Worm (Caenorhabditis elegans): Measurements from ENCODE around the gene grl-28.

Gene grl-28

DNA sequence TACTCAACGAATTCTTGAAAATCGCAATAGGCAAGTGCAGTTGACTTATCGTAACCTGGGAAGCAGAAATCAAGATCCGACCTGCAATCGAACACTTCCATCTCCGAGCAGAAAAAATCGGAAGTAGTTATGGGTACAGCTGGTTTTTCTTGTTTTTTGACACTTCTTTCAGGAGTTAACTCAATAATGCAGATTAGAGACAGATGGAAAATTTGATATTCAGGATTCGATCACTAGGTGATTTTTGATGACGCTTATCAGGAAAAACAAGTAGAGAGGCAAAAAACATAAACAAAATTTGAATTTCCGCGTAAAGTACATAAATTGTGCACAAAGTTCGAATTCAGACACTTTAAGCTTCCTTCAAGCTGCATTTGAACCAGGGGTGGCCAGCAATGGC is 2.9 kb downstream of the grl-28 start, which contains the start of gene srw-130:
Gene srw-130, minus strand, starts transcription at position 101 of the 400 bp plus-strand sequence.
- TF ChIP-seq lin-38 (GFP tag; IDR thresholded peaks at IDR 0.05) (no peak), zfp-2 (tag; optimal IDR thresholded peaks at IDR 0.05) (no peak), nhr-28 (tag; optimal IDR thresholded peaks at IDR 0.05) (no peak), ZK546.5 (tag; optimal IDR thresholded peaks at IDR 0.05) (no peak), dmd-9 (GFP tag; IDR thresholded peaks at IDR 0.05) (no peak), attf-4 (tag; optimal IDR thresholded peaks at IDR 0.05) (no peak)

DNA sequence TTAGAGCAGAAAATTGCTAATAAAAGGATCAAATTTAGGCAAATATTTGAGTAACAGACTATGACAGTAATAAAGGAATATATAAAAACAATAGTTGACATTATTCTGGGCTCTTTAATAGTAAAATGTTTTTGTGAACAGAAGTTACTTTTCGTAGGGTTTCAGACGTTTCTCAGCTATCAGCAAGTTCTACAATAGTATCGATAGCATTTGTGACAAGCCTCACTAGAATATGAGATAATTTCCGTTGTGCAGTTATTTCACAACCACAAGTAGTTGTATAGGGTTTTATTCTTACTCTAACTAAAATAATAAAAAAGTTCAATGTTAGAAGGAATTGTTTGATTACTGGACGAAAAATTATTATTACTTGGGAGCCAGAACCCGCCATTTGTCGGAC is 5.1 kb downstream of the grl-28 start, which contains the start of gene srbc-68:
Gene srbc-68, minus strand, starts transcription at position 101 of the 400 bp plus-strand sequence.
- no peak for TF ChIP-seq mdl-1 (tag; optimal IDR thresholded peaks at IDR 0.05)
- TF ChIP-seq sdz-12 (GFP tag; optimal IDR thresholded peaks at IDR 0.05): no peak
- no peak for TF ChIP-seq hlh-11 (tag; optimal IDR thresholded peaks at IDR 0.05)
- TF ChIP-seq spr-1 (tag; optimal IDR thresholded peaks at IDR 0.05): no peak
- TF ChIP-seq nhr-48 (tag; optimal IDR thresholded peaks at IDR 0.05): no peak
- no peak for TF ChIP-seq dmd-6 (GFP tag; IDR thresholded peaks at IDR 0.05)
- no peak for TF ChIP-seq saeg-2 (GFP tag; IDR thresholded peaks at IDR 0.05)
- no peak for TF ChIP-seq dve-1 (tag; optimal IDR thresholded peaks at IDR 0.05; ENCODE audit: insufficient read depth)
- no peak for TF ChIP-seq hlh-30 (tag; optimal IDR thresholded peaks at IDR 0.05; ENCODE audit: insufficient read depth)
- TF ChIP-seq fos-1 (tag; optimal IDR thresholded peaks at IDR 0.05): no peak

DNA sequence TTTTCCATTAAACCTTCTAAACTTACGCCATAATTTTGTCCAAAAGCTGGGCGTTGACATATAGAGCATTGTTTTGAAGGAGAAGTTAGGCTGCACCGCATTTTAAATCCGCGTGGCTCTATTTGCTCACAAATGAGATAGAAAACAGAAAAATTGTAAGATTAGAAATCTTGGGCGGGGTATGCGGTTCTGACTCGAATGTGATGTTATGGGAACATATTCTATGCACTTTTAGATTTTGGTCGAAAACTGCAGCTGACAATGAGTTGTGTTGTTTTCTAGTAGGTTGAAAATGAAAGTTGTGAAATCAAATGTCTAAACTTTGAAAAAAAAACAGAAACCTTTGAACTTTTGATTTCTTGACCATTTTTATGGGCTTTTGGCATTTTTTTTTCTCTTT is 8.3 kb downstream of the grl-28 start, which contains the start of gene nhr-222:
Gene nhr-222, minus strand, starts transcription at position 101 of the 400 bp plus-strand sequence.
- TF ChIP-seq nhr-11 (tag; optimal IDR thresholded peaks at IDR 0.05) (no peak), ces-1 (GFP tag; optimal IDR thresholded peaks at IDR 0.05) (no peak), nhr-111 (GFP tag; optimal IDR thresholded peaks at IDR 0.05) (no peak), ceh-82 (tag; optimal IDR thresholded peaks at IDR 0.05) (no peak), F10B5.3 (tag; optimal IDR thresholded peaks at IDR 0.05) (no peak), mdl-1 (tag; optimal IDR thresholded peaks at IDR 0.05) (no peak), tag-97 (GFP tag; IDR thresholded peaks at IDR 0.05) (no peak), unc-130 (GFP tag; optimal IDR thresholded peaks at IDR 0.05) (no peak)

DNA sequence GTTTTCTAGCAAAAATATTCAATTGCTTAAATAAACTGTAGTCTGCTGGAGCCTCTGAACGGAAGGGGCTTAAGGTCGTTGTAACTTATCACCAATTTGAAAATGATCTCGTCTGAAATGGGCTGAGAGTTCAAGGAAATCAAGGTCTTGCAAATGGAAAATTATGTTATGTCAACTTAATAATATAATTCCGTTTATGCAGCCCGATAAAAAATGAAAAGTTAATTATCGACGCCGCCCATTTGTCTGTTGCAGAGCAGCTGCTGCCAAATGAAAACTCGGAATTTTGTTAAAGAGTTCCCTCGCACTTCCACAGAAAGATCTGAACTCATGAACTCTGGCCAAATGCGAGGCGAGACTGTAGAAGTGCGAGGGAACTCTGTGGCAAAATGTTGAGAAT is 10.5 kb downstream of the grl-28 start, which contains the start of gene srbc-67:
Gene srbc-67, minus strand, starts transcription at position 101 of the 400 bp plus-strand sequence.
- peak; percentile 29 for TF ChIP-seq aha-1 (tag)
- TF ChIP-seq F44E2.7 (GFP tag; IDR thresholded peaks at IDR 0.05): no peak

DNA sequence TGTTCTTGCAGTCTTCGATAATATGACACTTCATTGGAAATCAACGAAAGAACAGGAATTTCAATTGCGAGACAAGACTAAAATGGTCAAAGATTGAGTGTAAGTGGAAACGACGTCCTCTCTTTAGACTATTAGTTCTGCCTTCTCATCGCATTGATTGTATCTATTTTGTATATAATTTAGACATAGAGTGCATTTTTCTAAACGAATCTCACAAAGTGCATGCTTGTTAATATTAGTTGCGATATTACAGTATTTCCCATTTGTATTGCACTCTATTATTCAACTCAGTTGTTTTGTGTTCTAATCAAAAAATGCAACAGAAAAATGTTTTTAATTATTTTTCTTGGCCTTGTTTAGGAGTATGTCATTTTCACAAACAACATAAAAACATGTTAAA is 13.4 kb downstream of the grl-28 start, which contains the start of gene nhr-93:
Gene nhr-93, minus strand, starts transcription at position 101 of the 400 bp plus-strand sequence.
- no peak for TF ChIP-seq nhr-10 (tag; optimal IDR thresholded peaks at IDR 0.05)
- TF ChIP-seq cey-2 (tag; optimal IDR thresholded peaks at IDR 0.05; ENCODE audit: borderline replicate concordance, insufficient read depth): no peak
- TF ChIP-seq ztf-7 (tag; optimal IDR thresholded peaks at IDR 0.05): no peak
- TF ChIP-seq snpc-4 (tag; optimal IDR thresholded peaks at IDR 0.05): no peak
- no peak for TF ChIP-seq mdl-1 (tag; optimal IDR thresholded peaks at IDR 0.05)
- TF ChIP-seq arid-1 (GFP tag; conservative IDR thresholded peaks at IDR 0.05): no peak

DNA sequence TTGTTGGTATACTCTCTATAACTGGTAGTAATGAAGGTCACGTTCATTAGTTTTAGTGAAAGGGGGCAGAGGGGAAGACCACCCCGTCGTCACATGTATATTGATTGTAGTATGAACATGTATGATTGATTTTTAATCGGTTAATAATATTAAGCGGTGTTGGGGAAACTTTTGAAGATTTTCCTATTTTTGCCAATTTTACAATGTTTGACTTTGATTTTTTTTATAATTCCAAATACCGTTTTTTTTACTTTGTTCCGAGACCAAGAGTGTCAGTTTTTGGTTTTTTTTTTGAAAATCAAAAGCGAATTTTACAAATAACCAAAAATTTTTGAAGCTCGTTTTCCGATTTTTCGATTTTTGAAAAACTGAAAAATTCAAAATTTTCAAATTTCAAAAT is 16.4 kb downstream of the grl-28 start, which contains the start of gene nhr-221:
Gene nhr-221, minus strand, starts transcription at position 101 of the 400 bp plus-strand sequence.
- TF ChIP-seq saeg-2 (GFP tag; IDR thresholded peaks at IDR 0.05) (no peak), ctbp-1 (GFP tag; IDR thresholded peaks at IDR 0.05) (no peak)

Measured in whole organism, L4 larva.